Worm (Caenorhabditis elegans) whole organism, mixed stage, embryonic: Measurements from ENCODE around the gene tmem-258.

Experiments used
- M03D4.4 ChIP-seq: sonication (generic microtip); optimal IDR thresholded peaks from 2 replicates; lab custom pipeline; 2017; ENCODE audit warnings: mild to moderate bottlenecking, missing genetic modification characterization, missing compliant biosample characterization
- bed-3 ChIP-seq: fragments of 200-800 bp; sonication (Bioruptor generic); optimal IDR thresholded peaks from 3 replicates; lab custom pipeline; 2018; ENCODE audit warnings: mild to moderate bottlenecking, missing genetic modification characterization, moderate library complexity, missing compliant biosample characterization
- blmp-1 ChIP-seq: fragments of 150-350 bp; optimal IDR thresholded peaks from 2 replicates; lab custom pipeline; 2014; ENCODE audit warnings: missing biosample characterization, missing genetic modification characterization
- ceh-39 ChIP-seq: fragments of 150-350 bp; optimal IDR thresholded peaks from 2 replicates; lab custom pipeline; 2014; ENCODE audit warnings: missing biosample characterization, missing genetic modification characterization
- ceh-83 ChIP-seq: fragments of 200-800 bp; sonication (Bioruptor generic); optimal IDR thresholded peaks from 2 replicates; lab custom pipeline; 2018; ENCODE audit warnings: mild to moderate bottlenecking, missing genetic modification characterization, missing compliant biosample characterization
- ces-1 ChIP-seq: fragments of 150-350 bp; optimal IDR thresholded peaks from 2 replicates; lab custom pipeline; 2014; ENCODE audit warnings: missing biosample characterization, missing genetic modification reagents, missing genetic modification characterization
- cnd-1 ChIP-seq: fragments of 200-800 bp; sonication (Bioruptor generic); optimal IDR thresholded peaks from 2 replicates; lab custom pipeline; 2018; ENCODE audit warnings: mild to moderate bottlenecking, missing genetic modification characterization, missing compliant biosample characterization
- drap-1 ChIP-seq: fragments of 200-800 bp; sonication (Bioruptor generic); optimal IDR thresholded peaks from 3 replicates; lab custom pipeline; 2018; ENCODE audit warnings: mild to moderate bottlenecking, missing genetic modification characterization, missing compliant biosample characterization
- elt-3 ChIP-seq: fragments of 150-350 bp; optimal IDR thresholded peaks from 2 replicates; lab custom pipeline; 2014; ENCODE audit warnings: missing biosample characterization, missing genetic modification characterization
- flh-1 ChIP-seq: fragments of 200-800 bp; sonication (Bioruptor generic); optimal IDR thresholded peaks from 2 replicates; lab custom pipeline; 2018; ENCODE audit warnings: mild to moderate bottlenecking, missing genetic modification characterization, moderate library complexity, missing compliant biosample characterization
- ham-2 ChIP-seq: fragments of 200-800 bp; sonication (Bioruptor generic); optimal IDR thresholded peaks from 2 replicates; lab custom pipeline; 2018; ENCODE audit warnings: mild to moderate bottlenecking, missing genetic modification characterization, missing compliant biosample characterization
- lin-13 ChIP-seq: fragments of 150-350 bp; optimal IDR thresholded peaks from 2 replicates; lab custom pipeline; 2014; ENCODE audit warnings: missing biosample characterization, missing genetic modification characterization
- lin-32 ChIP-seq: fragments of 200-800 bp; sonication (Bioruptor generic); optimal IDR thresholded peaks from 2 replicates; lab custom pipeline; 2018; ENCODE audit warnings: mild to moderate bottlenecking, missing genetic modification characterization, missing compliant biosample characterization
- lsy-2 ChIP-seq: fragments of 150-350 bp; optimal IDR thresholded peaks from 2 replicates; lab custom pipeline; 2014; ENCODE audit warnings: missing biosample characterization, missing genetic modification characterization
- mep-1 ChIP-seq: fragments of 150-350 bp; optimal IDR thresholded peaks from 2 replicates; lab custom pipeline; 2017; ENCODE audit warnings: missing biosample characterization, missing genetic modification reagents, missing genetic modification characterization, inconsistent platforms
- mls-2 ChIP-seq: sonication (generic microtip); optimal IDR thresholded peaks from 2 replicates; lab custom pipeline; 2016; ENCODE audit warnings: mild to moderate bottlenecking, missing genetic modification characterization, moderate library complexity, missing compliant biosample characterization
- nhr-12 ChIP-seq: fragments of 150-350 bp; optimal IDR thresholded peaks from 2 replicates; lab custom pipeline; 2014; ENCODE audit warnings: missing biosample characterization, missing genetic modification characterization
- nhr-2 ChIP-seq: fragments of 150-350 bp; optimal IDR thresholded peaks from 2 replicates; lab custom pipeline; 2014; ENCODE audit warnings: missing biosample characterization, missing genetic modification characterization
- nhr-237 ChIP-seq: fragments of 150-350 bp; optimal IDR thresholded peaks from 2 replicates; lab custom pipeline; 2014; ENCODE audit warnings: missing biosample characterization, missing genetic modification characterization
- nhr-28 ChIP-seq: fragments of 150-350 bp; optimal IDR thresholded peaks from 2 replicates; lab custom pipeline; 2014; ENCODE audit warnings: missing biosample characterization, missing genetic modification characterization
- nhr-76 ChIP-seq: sonication (generic microtip); optimal IDR thresholded peaks from 2 replicates; lab custom pipeline; 2017; ENCODE audit warnings: missing biosample characterization, missing genetic modification characterization
- pha-4 ChIP-seq: fragments of 150-350 bp; optimal IDR thresholded peaks from 2 replicates; lab custom pipeline; 2018; ENCODE audit warnings: missing biosample characterization, missing genetic modification reagents, missing genetic modification characterization
- sem-2 ChIP-seq: fragments of 200-800 bp; sonication (Bioruptor generic); optimal IDR thresholded peaks from 2 replicates; lab custom pipeline; 2018; ENCODE audit warnings: mild to moderate bottlenecking, missing genetic modification characterization, missing compliant biosample characterization
- snpc-4 ChIP-seq: fragments of 150-350 bp; optimal IDR thresholded peaks from 2 replicates; lab custom pipeline; 2014; ENCODE audit warnings: missing biosample characterization, missing genetic modification characterization
- unc-120 ChIP-seq: sonication (generic microtip); optimal IDR thresholded peaks from 2 replicates; lab custom pipeline; 2017; ENCODE audit warnings: missing genetic modification characterization, missing compliant biosample characterization; ENCODE audit not compliant: poor library complexity, severe bottlenecking
- unc-39 ChIP-seq: fragments of 150-350 bp; optimal IDR thresholded peaks from 2 replicates; lab custom pipeline; 2014; ENCODE audit warnings: missing biosample characterization, missing genetic modification characterization
- unc-62 ChIP-seq: fragments of 150-350 bp; optimal IDR thresholded peaks from 2 replicates; lab custom pipeline; 2014; ENCODE audit warnings: missing biosample characterization, missing genetic modification reagents, missing genetic modification characterization
- zip-8 ChIP-seq: fragments of 150-350 bp; optimal IDR thresholded peaks from 2 replicates; lab custom pipeline; 2014; ENCODE audit warnings: missing biosample characterization, missing genetic modification characterization
- ztf-11 ChIP-seq: fragments of 150-350 bp; optimal IDR thresholded peaks from 2 replicates; lab custom pipeline; 2014; ENCODE audit warnings: missing biosample characterization, missing genetic modification characterization

tmem-258 gene

ce11 chrV:7096811-7097210 lies 33.8 kb downstream of the tmem-258 start:
- TF ChIP-seq M03D4.4 (tag; lab: Kevin White, UChicago) = no peak

ce11 chrV:7103247-7103646 lies 40.3 kb downstream of the tmem-258 start, which contains the start of gene odr-2:
Gene odr-2, plus strand, starts transcription at chrV:7103547.
- TF ChIP-seq unc-120 (tag; lab: Kevin White, UChicago) (no peak), ces-1 (GFP tag; lab: Kevin White, UChicago) (no peak), blmp-1 (tag; lab: Kevin White, UChicago) (no peak), bed-3 (GFP tag; lab: Kevin White, UChicago) (no peak), nhr-28 (tag; lab: Kevin White, UChicago) (no peak), nhr-2 (no peak), mls-2 (no peak), ceh-83 (GFP tag; lab: Kevin White, UChicago) (no peak), flh-1 (GFP tag; lab: Kevin White, UChicago) (no peak), lsy-2 (tag; lab: Kevin White, UChicago) (no peak), pha-4 (tag; lab: Kevin White, UChicago) (no peak), ceh-39 (no peak), unc-39 (tag; lab: Kevin White, UChicago) (no peak), sem-2 (GFP tag; lab: Kevin White, UChicago) (no peak)
- TF ChIP-seq, all 35 proteins: peak for 0

- TF ChIP-seq unc-62 (no peak), zip-8 (tag; lab: Kevin White, UChicago) (no peak), sem-2 (GFP tag; lab: Kevin White, UChicago) (no peak), drap-1 (GFP tag; lab: Kevin White, UChicago) (no peak), lin-32 (no peak), flh-1 (GFP tag; lab: Kevin White, UChicago) (no peak), elt-3 (no peak), nhr-76 (tag; lab: Kevin White, UChicago) (no peak), nhr-237 (tag; lab: Kevin White, UChicago) (no peak), ceh-39 (no peak), nhr-2 (no peak), mls-2 (no peak), pha-4 (tag; lab: Kevin White, UChicago) (no peak), lin-13 (no peak), ham-2 (GFP tag; lab: Kevin White, UChicago) (no peak)
Observed at ce11 chrV:7106499-7107152, 43.7 kb downstream of the tmem-258 start.

DNA sequence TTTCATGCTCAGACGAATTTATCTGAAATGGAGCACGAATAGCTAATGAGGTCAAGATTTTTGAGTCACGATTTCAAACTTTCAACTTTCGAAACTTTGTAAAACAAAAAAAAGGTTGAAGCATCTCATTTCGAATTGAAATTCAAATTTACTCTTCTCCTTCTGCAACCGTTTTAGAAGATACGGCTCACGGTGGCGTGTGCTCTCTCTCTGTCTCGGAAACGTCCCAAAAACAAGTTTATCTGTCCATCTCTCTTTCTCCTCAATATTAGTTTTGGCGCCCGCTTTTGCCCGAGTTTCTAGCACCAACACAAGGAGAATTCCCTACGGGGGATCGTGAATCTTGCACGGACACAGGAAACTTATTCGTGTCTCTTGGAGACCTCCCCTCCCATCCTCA lies 47.4 kb downstream of the tmem-258 start:
- no peak for TF ChIP-seq nhr-12 (tag; lab: Kevin White, UChicago)
- peak; percentile 21 for TF ChIP-seq ces-1 (GFP tag; lab: Kevin White, UChicago)

DNA sequence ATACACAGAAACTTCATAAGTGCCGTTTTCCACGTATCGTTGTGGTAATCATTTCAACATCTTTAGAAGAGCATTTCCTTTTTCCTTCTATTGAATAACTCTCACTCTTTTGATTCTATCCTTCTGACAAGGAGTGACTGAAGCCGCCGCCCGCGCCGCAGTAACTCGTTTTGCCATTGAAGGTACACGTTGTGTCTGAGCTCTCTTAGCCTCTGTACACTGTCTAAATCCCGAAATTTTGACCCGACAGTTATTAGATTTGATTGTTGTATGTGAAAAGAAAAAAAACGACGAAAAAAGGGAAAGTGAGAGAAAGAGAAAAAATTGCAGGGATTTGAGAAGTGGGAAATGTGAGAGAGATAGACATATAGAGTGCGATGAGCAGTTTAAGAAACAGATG lies 48.3 kb downstream of the tmem-258 start:
- TF ChIP-seq ces-1 (GFP tag; lab: Kevin White, UChicago) = peak; percentile 95
- no peak for TF ChIP-seq mep-1 (tag; lab: Kevin White, UChicago)
- TF ChIP-seq bed-3 (GFP tag; lab: Kevin White, UChicago) = no peak

DNA sequence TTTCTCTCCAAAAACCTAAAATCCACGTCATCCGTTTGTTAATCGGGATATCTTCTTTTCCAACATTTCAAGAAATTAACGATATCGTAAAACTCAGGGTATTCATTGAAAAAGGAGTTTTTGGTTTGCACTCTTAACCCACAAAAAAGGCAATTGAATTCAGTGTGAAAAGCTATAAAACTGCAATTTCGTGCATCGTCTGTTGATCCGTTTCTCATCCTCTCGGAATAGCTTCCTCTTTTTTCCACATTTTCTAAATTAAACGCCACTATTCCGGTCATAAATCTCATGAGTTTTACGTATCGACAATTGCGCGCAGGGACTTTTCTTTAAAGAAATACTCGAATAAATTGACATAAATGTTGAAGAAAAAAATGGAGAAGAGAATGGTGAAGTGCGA lies 49.2 kb downstream of the tmem-258 start:
- TF ChIP-seq drap-1 (GFP tag; lab: Kevin White, UChicago) = no peak
- no peak for TF ChIP-seq nhr-237 (tag; lab: Kevin White, UChicago)
- no peak for TF ChIP-seq blmp-1 (tag; lab: Kevin White, UChicago)
- TF ChIP-seq cnd-1 = no peak
- TF ChIP-seq unc-120 (tag; lab: Kevin White, UChicago) = no peak
- TF ChIP-seq unc-39 (tag; lab: Kevin White, UChicago) = no peak
- no peak for TF ChIP-seq ztf-11
- no peak for TF ChIP-seq snpc-4 (tag; lab: Kevin White, UChicago)
